Worm (Caenorhabditis elegans): ENCODE data around the gene srt-45.

Gene srt-45

DNA sequence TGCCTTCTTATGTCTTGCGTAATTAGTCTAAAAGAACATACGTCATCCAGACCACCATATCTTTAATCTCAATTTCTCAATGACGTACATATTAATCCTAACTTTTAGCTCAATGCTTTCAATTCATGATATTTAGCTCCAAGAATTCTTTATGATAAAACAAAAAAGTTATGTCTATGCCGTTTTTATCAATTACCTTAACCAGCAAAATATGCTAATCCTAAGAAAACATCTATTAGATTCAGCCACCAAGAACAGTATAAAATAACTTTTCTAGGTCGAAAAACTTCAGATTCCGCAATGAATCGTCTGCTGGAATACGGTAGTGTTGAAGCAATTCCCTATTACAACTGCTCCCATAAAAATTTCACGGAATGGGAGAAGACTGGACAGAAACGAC, at the start of gene srt-45:
srt-45 (plus strand) TSS at position 301 of the 400 bp plus-strand sequence.
- TF ChIP-seq unc-62 (GFP tag; optimal IDR thresholded peaks at IDR 0.05), result no peak

DNA sequence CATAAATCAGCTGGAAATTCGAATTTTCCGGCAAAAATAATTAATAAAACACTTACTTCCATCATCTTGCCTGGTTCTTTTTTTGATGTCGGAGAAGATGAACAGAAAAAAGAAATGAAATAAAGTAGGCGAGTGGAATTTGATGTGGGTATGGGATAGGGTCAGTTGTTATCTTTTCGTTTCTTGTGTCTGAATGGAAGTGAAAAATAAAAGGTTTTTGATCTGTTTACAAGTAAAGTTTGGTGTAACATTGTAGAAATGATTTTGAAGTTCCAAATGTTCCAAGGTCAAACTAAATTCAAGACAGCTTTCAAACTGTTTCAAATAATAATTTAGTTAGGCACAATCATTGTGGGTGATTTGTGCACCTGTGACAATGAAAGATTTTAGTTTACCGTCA, 46.5 kb upstream of the srt-45 start, which contains the start of gene W04E12.7:
W04E12.7 (minus strand) TSS at position 101 of the 400 bp plus-strand sequence.
- no peak for TF ChIP-seq unc-62 (GFP tag; optimal IDR thresholded peaks at IDR 0.05)

DNA sequence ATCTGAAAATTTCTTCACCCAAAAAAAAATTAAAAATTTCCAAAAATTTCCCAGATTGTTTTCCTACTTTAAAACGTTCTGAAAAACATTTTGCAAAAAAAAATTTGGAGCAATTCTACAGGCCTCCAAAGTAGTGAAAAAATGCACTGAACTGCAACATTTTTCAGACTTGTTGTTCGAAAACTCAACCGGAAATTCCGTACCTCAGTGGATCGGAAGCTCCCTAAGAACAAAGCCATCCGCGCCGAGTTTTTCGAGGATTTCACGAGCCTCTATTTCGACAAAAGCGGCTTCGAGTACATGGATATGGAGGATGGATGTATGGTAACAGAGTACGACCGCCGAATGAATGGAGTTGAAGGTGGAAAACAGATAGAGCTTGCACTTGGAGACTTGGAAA, 45.8 kb upstream of the srt-45 start, which contains the start of gene fbxa-131:
fbxa-131 (plus strand) TSS at position 301 of the 400 bp plus-strand sequence.
- TF ChIP-seq unc-62 (GFP tag; optimal IDR thresholded peaks at IDR 0.05), result no peak

DNA sequence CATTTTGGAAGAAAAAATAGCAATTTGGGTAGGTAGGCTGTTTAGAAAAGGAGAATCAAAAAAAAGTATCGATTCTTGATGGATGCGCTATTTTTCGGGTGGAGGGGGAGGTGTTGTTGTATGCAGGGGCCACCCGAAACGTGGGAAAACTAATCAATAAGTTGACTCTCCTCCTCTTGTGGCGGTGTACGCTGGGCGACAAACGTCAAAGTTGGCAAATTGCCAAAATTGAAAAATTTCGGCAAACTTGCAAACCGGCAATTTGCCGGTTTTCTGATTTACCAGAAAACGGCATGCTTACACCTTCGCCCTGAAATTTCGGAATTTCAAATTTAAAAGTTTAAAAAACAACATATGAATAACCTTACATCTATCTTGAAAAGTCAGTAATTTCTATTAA, 42.9 kb upstream of the srt-45 start, which contains the start of gene W04E12.2:
W04E12.2 (minus strand) TSS at position 101 of the 400 bp plus-strand sequence.
- TF ChIP-seq unc-62 (GFP tag; optimal IDR thresholded peaks at IDR 0.05), result no peak

DNA sequence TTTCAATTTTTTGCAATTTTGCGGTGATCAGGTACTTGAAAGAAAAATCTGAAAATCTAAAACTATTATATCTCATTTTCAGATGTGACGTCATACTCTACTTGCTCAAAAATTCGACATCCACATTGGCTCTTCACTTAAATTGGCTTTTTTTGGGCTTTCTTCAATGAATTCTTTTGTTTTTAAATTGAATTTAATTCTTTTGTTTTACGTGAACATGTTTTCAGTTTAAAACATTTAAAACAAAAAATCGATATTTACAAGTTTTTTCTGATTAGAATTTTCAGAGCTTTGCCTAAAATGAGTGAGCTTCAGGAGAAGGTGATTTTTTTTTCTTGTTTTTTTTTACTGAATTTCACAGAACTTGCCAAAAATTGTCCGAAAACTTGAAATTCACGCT, 42.3 kb upstream of the srt-45 start, which contains the start of gene W04E12.3:
W04E12.3 (plus strand) TSS at position 301 of the 400 bp plus-strand sequence.
- TF ChIP-seq unc-62 (GFP tag; optimal IDR thresholded peaks at IDR 0.05), result no peak

DNA sequence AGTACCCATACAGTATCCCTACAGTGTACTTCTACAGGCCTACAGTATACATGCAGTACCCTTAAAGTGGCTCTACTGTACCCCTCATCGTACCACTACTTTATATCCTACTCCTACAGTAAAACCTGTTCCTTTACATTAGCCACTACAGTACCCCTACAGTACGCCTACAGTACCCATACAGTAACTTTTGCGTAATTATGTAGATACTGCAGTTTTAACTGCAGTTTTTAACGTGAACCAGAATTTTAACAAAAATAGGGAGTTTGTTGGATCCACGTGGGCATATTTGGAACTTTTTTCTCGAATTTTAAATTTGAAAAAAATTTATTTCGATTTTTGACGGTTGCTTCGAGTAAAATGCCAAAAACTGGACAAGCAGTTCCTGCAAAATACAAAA, 40.6 kb upstream of the srt-45 start, which contains the start of gene W04E12.4:
W04E12.4 (plus strand) TSS at position 301 of the 400 bp plus-strand sequence.
- TF ChIP-seq unc-62 (GFP tag; optimal IDR thresholded peaks at IDR 0.05), result no peak

DNA sequence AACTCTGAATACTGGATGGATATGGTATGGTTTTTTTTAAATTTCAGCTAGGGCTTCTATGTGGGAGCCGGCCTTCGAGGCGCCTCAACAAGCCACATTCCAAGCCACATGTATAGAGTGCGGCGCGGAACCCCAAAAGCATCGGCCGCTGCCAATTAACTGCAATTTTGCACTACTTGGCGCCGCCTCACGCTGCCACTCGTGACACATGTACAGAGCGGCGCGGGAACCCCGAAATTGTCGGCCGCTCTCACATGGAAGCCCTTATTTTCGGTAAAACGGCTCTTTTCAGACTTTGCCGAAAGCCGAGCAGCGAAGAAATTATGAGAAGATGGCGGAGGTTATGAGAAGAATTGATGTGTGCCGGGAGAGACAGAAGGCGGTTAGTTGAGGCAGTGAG, 40.1 kb upstream of the srt-45 start:
- no peak for TF ChIP-seq unc-62 (GFP tag; optimal IDR thresholded peaks at IDR 0.05)

DNA sequence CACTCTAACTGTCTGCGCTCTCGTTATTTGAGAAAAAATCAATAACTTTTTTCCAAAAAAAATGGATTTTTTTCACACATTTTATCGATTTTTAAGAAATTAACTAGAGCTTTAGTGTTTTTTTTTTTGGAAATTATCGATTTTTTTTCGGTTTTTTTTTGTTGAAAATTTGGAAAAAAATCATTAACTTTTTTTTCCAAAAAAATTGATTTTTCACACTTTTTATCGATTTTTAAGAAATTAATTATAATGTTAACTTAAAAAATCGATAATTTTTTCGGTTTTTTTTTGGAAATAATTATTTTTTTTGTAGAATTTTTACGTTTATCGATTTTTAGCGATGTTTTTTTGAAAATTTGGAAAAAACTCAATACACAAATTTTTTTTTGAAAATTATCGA, 39.7 kb upstream of the srt-45 start:
- TF ChIP-seq unc-62 (GFP tag; optimal IDR thresholded peaks at IDR 0.05), result no peak

DNA sequence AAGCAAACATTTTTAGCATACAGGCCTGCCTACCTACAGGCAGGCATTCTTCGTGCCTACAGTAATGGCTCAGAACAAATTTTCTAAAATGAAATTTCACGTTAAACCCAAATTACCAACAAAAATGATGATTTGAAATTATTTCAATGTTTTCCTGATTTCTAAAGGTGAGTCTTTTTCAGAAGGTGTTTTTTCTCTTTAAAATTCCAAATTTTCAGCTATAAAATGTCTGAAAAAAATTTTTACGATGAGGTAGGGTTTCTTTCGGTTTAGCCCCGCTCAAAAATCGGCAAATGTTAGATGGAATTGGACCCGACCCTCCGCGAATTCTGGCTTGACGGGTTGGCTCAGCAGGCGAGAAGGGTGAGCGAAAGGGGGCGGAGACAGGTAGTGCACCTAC, 38.1 kb upstream of the srt-45 start, which contains the start of gene W04E12.5:
W04E12.5 (plus strand) TSS at position 301 of the 400 bp plus-strand sequence.
- no peak for TF ChIP-seq unc-62 (GFP tag; optimal IDR thresholded peaks at IDR 0.05)

DNA sequence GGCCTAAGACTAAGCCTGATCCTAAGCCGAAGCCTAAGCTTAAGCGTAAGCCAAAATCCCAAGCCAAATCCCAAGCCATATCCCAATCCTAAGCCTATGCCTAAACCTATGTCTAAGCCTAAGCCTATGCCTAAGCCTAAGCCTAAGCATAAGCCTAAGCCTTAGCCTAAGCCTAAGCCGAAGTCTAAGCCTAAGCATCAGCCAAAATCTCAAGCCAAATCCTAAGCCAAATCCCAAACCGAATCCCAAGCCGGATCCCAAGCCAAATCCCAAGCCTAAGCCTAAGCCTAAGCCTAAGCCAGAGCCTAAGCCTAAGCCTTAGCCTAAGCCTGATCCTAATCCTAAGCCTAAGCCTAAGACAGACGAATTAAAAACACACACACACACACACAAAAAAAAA, 36.8 kb upstream of the srt-45 start:
- no peak for TF ChIP-seq unc-62 (GFP tag; optimal IDR thresholded peaks at IDR 0.05)

DNA sequence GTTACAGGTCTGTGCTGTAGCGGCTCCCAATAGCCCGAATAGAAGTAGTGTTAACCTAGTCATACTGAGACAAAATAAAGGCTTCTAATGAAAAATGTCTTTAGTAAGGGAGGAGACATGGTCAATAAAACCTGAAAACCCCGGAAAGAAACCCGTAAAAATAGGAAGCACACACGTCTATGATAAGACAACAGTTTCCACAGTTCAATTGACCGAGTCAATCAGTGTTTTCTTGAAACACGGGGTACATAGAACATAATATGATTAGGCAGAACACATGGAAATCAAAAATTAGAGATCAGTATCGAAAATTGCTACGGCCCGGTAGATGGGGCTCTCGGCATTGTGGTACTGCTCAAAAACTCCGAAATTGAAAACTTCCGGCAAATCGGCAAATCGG, 32.8 kb upstream of the srt-45 start, which contains the start of gene clec-49:
clec-49 (minus strand) TSS at position 103 of the 400 bp plus-strand sequence.
- TF ChIP-seq unc-62 (GFP tag; optimal IDR thresholded peaks at IDR 0.05), result no peak

DNA sequence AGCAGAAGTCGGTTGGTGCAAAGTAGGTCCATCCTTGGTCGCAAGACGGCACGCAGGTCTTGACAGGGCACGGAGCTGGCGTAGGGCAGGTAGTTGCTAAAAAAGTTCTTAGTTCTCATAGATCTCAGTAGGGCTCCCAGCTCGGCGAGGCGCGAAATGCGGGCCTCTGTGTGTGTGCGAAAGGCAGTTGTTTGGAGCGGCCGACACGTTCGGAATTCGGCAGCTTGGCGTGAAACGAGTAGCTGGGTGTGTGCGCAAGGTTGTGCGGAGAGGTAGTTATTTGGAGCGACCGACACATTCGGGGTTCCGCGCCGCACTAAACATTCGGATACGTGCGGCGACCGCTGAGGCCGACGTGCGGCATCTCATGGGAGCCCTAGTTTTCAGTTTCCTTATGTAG, 31.1 kb upstream of the srt-45 start:
- TF ChIP-seq unc-62 (GFP tag; optimal IDR thresholded peaks at IDR 0.05), result no peak

DNA sequence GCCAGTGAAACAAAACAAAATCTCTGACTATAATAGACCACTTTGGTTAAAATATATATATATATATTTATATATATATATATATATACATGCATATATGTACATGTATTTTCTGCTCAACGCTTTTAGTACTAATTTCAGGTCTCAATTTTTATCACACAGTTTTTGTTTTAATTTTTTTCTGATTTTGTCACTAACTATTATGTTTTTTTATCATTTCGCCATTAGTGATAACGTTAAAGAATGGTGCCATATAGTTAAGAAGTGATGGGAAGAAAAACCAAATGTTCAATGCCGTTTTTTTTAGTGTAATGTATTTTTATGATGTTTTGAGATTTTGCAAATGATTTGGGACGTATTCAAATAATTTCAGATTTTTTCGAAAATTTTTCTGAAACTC, 29.6 kb upstream of the srt-45 start:
- no peak for TF ChIP-seq unc-62 (GFP tag; optimal IDR thresholded peaks at IDR 0.05)

DNA sequence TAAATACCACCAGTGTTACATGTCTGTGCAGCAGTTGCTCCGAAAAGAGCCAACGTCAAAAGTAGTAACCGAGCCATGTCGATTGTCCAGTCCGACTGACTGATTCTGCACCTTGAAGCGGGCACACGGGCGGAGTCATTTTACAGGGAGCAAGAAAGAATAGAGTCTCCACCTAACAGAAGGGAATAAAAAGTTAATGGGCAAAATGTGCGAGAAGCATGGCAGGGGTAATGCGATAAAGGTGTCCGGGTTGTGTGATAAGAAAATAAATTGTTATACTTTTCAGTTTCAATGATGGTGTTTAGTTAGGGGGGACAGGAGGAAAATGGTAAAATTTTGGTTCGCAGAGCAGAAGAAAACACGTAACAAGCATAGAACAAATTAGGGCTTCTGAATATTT, 28.7 kb upstream of the srt-45 start, which contains the start of gene clec-50:
clec-50 (minus strand) TSS at position 109 of the 400 bp plus-strand sequence.
- TF ChIP-seq unc-62 (GFP tag; optimal IDR thresholded peaks at IDR 0.05), result no peak

DNA sequence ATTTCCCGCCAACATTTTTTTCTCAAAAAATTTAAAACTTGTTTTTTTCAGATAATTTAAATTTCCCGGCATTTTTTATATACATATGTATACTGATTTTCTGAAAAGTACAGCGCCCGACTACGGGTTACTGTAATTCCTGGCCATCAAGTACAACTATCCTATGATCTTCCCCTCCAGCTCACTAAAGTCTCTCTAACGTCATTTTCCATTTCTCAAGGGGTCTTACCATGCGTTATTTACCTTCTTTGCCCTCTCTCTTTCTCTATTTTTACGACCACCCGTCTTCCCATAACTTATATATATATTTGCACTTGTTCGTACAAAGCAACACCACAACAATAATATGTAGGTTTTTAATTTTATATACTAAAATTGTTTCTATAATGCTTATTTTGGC, 27.7 kb upstream of the srt-45 start, which contains the start of gene W04E12.9:
W04E12.9 (plus strand) TSS at position 301 of the 400 bp plus-strand sequence.
- no peak for TF ChIP-seq unc-62 (GFP tag; optimal IDR thresholded peaks at IDR 0.05)

DNA sequence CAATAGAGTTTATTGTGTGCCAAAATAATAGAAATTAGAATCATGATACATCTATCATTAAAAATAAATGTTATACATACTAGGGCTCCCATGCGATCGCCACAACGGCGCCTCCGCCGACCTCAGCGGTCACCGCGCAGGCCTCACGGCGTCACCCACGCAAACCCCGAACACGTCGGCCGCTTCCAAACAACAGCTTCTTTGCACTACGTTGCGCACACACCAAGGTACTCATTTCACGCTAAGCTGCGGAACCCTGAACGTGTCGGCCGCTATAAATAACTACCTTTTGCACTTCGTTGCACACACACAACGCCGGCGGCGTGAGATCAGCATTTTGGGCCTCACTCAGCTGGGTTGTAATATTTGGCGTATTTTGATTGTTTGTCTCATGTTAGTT, 24.6 kb upstream of the srt-45 start:
- no peak for TF ChIP-seq unc-62 (GFP tag; optimal IDR thresholded peaks at IDR 0.05)

DNA sequence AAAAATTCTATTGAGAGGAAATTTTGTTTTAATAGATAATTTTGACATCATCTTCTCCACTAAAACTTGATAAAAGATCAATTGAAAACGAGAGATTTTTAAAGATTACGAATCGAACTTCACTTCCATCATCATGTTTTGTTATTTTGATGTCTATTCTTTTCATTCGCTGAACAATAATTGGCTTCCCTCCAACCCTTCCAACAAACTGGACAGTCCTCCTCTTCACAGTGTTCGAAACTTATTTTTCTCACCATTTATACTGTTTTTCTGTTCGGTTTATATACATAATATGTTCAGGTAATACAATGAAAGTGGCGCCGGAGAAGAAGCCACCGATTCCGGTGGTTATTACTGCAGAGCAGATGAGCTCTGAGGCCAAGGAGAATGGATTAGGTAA, 23.2 kb upstream of the srt-45 start, which contains the start of gene M162.5:
M162.5 (plus strand) TSS at position 301 of the 400 bp plus-strand sequence.
- TF ChIP-seq unc-62 (GFP tag; optimal IDR thresholded peaks at IDR 0.05), result no peak

DNA sequence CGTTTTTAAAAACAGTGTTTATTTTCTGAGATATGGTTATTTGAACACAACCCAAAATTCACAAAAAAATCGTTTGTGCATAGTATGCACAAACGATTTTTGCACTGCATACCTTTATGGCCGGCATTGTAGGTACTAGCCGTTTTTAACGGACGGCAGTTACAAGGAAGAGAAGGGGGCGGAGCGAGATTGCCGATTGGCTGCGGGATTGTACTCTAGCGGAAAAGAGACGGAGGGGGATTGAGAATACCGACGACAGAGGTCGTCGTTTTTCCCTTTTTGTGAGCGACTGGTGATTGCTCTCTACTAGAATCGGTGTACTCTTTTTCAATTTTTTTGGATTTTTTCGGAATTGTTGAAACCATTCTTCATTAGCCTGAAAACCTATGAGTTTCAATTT, 16.2 kb upstream of the srt-45 start:
- no peak for TF ChIP-seq unc-62 (GFP tag; optimal IDR thresholded peaks at IDR 0.05)
